Worm (Caenorhabditis elegans): ENCODE data around the gene srx-20.

- TF ChIP-seq snpc-4 (tag; optimal IDR thresholded peaks at IDR 0.05) (no peak), ama-1 (optimal IDR thresholded peaks at IDR 0.05) (no peak), ceh-28 (tag; optimal IDR thresholded peaks at IDR 0.05) (no peak)
These were observed 25.4 kb upstream of the srx-20 start, which contains the start of gene lip-1 for ce11 chrIV:6842470-6843008.
